Worm (Caenorhabditis elegans): ENCODE measurements around the gene spr-3.

spr-3 gene

DNA sequence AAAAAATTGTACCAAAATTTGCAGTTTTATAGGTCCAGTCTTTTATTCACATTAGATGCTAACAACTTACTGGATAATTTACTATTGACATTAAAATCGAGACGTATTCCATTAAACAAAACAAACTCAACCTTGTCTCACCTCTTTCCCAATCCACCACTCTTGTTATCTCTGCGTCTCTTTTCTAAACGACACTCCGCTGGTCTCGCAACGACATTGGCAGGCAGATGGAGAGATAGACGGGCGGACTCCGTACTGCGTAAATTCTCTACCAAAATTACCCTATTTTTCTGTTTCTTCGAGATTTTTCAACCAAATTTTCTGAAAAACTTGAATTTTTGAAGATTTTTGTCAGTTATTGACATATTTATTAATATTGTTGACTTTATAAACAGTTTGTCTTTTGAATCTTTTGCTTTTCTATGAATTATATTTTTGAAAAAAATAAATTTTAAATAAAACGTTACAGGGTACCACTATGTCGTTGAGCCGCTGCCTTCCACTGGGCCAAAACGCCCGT, 44.5 kb upstream of the spr-3 start, which contains the start of gene asb-2 (continued):
- TF ChIP-seq ztf-1 (GFP tag; conservative IDR thresholded peaks at IDR 0.05) (no peak), mbf-1 (tag; optimal IDR thresholded peaks at IDR 0.05) (no peak), lsy-2 (tag; optimal IDR thresholded peaks at IDR 0.05) (peak; percentile 71 to 93), aly-2 (tag; optimal IDR thresholded peaks at IDR 0.05) (no peak), zag-1 (tag; optimal IDR thresholded peaks at IDR 0.05) (peak; percentile 50), R02D3.7 (tag; optimal IDR thresholded peaks at IDR 0.05) (peak; percentile 4), nhr-129 (tag; optimal IDR thresholded peaks at IDR 0.05) (peak; percentile 94), unc-55 (GFP tag; optimal IDR thresholded peaks at IDR 0.05) (peak; percentile 88), elt-1 (tag; optimal IDR thresholded peaks at IDR 0.05) (no peak), gmeb-1 (tag; optimal IDR thresholded peaks at IDR 0.05) (peak; percentile 78)

DNA sequence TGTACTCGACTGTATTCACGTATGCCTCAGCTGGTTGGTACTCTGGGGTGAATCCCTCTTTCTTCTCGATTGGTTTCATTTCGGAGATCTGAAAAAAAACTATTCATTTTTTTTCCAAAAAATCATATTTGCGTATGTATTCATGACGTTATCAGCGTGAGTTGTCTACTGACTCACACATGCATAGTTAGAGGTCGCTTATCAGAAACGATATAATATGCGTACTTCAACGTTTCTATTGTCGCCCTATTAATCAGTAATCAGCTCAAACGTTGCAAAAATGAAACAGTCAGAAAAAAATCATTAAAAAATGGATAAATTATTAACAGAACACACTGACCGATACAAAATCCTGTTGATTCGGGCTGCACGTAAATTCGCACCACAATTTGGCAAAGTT, 35.4 kb upstream of the spr-3 start:
- TF ChIP-seq nhr-23 (tag; optimal IDR thresholded peaks at IDR 0.05), result no peak
- TF ChIP-seq skn-1 (tag; optimal IDR thresholded peaks at IDR 0.05), result no peak
- TF ChIP-seq nhr-25 (tag; optimal IDR thresholded peaks at IDR 0.05), result no peak
- no peak for TF ChIP-seq dmd-4 (tag; optimal IDR thresholded peaks at IDR 0.05)
- TF ChIP-seq gmeb-1 (tag; optimal IDR thresholded peaks at IDR 0.05), result no peak
- TF ChIP-seq fos-1 (tag; optimal IDR thresholded peaks at IDR 0.05), result peak; percentile 99
- TF ChIP-seq crh-2 (tag; optimal IDR thresholded peaks at IDR 0.05), result peak; percentile 41
- TF ChIP-seq zag-1 (tag; optimal IDR thresholded peaks at IDR 0.05), result no peak
- TF ChIP-seq mbf-1 (tag; optimal IDR thresholded peaks at IDR 0.05), result no peak
- no peak for TF ChIP-seq nhr-237 (tag; optimal IDR thresholded peaks at IDR 0.05)

DNA sequence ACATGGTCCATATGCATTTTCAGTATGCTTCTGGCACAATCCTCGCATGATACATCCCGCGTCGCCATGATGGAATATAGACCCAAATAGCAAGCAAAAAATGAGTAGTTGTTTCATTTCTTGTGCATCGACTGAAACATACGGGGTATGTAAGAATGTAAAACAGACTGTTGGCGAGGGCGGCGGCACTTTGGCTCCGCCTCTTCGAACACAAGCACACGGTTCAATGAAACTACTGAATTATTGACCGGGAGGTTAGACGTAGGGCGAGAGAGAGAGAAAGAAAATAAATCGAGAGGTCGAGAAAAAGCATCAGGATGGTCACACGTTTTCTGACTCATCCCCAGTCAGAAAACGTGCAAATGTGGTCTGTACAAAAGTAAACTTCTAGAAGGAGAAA, 33.9 kb upstream of the spr-3 start:
- no peak for TF ChIP-seq blmp-1 (tag; optimal IDR thresholded peaks at IDR 0.05; ENCODE audit: insufficient read depth)

DNA sequence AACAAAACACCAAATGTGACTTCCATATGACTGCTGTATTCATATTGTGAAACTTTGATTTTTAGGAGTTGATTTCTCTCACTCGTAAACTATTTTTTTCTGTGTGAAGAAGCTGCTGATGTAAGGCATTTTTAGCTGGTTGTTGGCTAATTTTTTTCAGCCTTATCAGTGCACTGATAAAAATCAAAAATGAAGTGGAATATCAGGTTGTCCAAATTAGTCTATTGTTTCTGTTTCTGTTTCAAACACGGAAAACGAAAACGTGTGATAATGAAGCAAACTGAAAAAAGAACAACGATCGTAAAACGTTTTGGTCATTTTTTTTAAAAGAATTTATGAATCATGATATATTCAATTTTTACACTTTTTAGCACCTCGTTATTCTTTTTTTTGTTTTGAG, 33.1 kb upstream of the spr-3 start:
- TF ChIP-seq fos-1 (tag; optimal IDR thresholded peaks at IDR 0.05), result peak; percentile 91
- no peak for TF ChIP-seq elt-1 (tag; optimal IDR thresholded peaks at IDR 0.05)
- peak; percentile 39 for TF ChIP-seq crh-2 (tag; optimal IDR thresholded peaks at IDR 0.05)

DNA sequence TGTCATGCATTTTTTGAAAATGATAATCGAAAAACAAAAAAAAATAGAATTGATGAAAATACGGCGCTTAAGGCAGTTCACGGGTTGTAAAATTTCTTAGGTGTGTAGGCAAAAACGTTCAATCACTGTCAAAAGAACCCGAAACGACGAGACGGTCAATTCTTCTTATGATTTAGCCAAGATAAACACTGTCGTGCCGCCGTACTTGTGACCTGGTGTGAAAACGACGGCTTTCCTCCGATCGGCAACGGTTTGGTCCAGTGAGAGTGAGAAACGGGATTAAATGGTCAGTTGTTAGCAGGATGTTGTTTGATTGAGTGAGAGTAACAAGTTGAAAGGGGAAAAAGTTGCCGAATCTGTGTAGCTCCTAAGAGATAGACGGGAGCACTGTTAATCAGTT, 29.8 kb upstream of the spr-3 start:
- TF ChIP-seq blmp-1 (tag; optimal IDR thresholded peaks at IDR 0.05; ENCODE audit: insufficient read depth) (peak; percentile 5), snpc-4 (tag; optimal IDR thresholded peaks at IDR 0.05) (no peak), fos-1 (tag; optimal IDR thresholded peaks at IDR 0.05) (peak; percentile 15), nhr-129 (tag; optimal IDR thresholded peaks at IDR 0.05) (peak; percentile 5)

DNA sequence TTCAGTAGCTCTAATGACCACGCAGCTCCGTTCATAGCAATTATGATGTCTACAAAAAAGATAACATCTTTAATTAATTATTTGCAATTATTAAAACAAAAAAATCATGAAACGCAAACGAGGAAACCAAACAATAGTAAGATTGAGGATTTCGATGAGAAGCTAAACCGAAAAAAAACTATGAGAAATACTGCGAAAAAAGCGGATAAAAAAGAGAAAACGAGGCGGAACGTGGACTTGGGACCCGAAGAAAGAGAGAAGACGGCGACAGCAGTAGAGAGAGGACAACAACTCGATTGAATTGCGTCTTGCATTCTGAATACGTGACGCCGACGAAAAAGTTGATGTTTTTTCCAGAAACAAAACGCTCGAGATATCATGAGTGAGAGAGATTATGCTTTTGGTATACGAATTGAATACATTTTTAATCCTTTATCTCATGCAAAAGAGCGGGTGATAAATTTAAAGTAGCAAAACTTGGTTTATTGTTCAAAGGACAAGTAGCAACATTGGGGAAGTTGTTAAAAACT, 25.0 kb upstream of the spr-3 start, which contains the start of gene ncr-1:
Gene ncr-1, minus strand, starts transcription at position 51 of the 530 bp plus-strand sequence.
- TF ChIP-seq aly-2 (tag; optimal IDR thresholded peaks at IDR 0.05) (no peak), unc-55 (GFP tag; optimal IDR thresholded peaks at IDR 0.05) (peak; percentile 56), unc-39 (tag; optimal IDR thresholded peaks at IDR 0.05) (no peak), C34F6.9 (tag; optimal IDR thresholded peaks at IDR 0.05) (peak; percentile 12)

DNA sequence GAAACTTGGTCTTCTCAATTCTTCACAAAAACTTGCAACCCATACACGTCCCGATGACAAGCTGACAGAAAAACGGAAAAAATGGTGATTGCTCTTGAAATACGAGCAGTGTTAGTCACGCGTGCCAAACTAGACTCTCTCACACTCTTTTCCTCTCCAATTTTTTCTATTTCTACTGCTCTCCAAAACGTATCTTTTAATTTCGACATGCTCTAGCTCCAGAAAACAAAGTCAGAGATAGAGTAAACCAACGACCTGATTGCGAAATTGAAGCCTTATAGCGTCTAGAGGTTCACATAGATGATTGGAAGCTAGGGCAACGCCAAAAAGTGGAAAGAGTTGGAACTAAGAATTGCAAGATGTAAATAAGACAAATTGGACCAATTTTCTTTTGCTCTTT, 23.5 kb upstream of the spr-3 start:
- TF ChIP-seq C34F6.9 (tag; optimal IDR thresholded peaks at IDR 0.05) (peak; percentile 47), nhr-77 (tag; optimal IDR thresholded peaks at IDR 0.05) (no peak), nhr-129 (tag; optimal IDR thresholded peaks at IDR 0.05) (peak; percentile 65)

DNA sequence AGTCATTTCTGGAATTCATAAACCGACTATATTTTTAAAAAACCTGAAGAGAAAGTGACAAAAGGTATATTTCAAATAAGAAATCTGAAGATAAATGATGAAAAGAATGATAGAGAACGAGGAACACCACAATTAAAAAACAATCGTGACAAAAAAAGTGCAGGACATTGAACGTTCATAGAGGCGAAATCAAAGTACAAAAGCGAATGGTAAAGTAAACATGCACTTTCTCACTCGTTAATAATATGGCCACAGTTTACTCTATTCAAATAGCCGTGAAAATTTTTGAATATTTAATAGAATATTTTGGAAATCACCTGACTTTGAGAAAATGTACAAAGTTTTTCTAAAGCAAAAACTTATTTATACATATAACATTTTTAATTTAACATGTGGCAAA, 21.7 kb upstream of the spr-3 start, which contains the start of gene F46H6.5:
Gene F46H6.5, minus strand, starts transcription at position 10 of the 400 bp plus-strand sequence.
- TF ChIP-seq nhr-23 (tag; optimal IDR thresholded peaks at IDR 0.05) (no peak), mbf-1 (tag; optimal IDR thresholded peaks at IDR 0.05) (no peak), gmeb-1 (tag; optimal IDR thresholded peaks at IDR 0.05) (no peak), unc-62 (GFP tag; optimal IDR thresholded peaks at IDR 0.05) (no peak), lin-39 (tag; optimal IDR thresholded peaks at IDR 0.05) (no peak), egl-27 (tag; optimal IDR thresholded peaks at IDR 0.05) (no peak), nhr-77 (tag; optimal IDR thresholded peaks at IDR 0.05) (no peak), nhr-11 (tag; optimal IDR thresholded peaks at IDR 0.05) (no peak), unc-39 (tag; optimal IDR thresholded peaks at IDR 0.05) (no peak)
